Fruit fly (Drosophila melanogaster): Measurements from ENCODE around the gene CG42637.

The CG42637 gene

DNA sequence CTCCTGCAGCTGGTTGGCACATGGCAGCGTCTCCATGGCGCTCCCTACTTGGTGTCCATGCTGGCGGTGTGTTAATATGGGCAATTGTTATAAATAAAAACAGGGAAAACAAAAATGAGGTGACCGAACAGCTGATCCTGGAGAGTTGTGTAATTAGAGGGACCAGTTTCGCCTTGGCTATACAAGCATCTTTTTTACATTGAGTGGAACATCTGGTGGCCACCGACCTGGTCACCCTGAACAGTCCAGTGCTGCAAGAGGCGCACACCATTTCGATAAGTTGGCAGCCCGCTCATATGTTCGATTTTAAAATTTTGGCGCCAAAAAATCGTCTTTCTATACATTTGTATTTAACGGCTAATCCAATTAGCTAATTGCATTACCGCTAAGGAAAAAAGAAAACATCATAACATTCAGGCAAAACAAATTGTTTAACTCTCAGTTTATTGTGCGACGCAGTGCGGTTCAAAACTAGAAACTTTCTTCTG, 106.1 kb downstream of the CG42637 start, which contains the start of the genes CG8765 and Gbeta76C (continued):
- TF ChIP-seq abd-A (tag; optimal IDR thresholded peaks at IDR 0.05), result no peak
- no peak for TF ChIP-seq grau (tag; optimal IDR thresholded peaks at IDR 0.05)
- TF ChIP-seq E2f2 (GFP tag; IDR thresholded peaks at IDR 0.05), result peak; percentile 99
- no peak; the same call in 1 of the 2 replicates for TF ChIP-seq tna (GFP tag; IDR thresholded peaks at IDR 0.05; ENCODE audit: partially characterized antibody)
- TF ChIP-seq CG31224 (GFP tag; IDR thresholded peaks at IDR 0.05), result no peak
- TF ChIP-seq ind (GFP tag; optimal IDR thresholded peaks at IDR 0.05), result peak; percentile 30
- no peak for TF ChIP-seq CG11696 (GFP tag; IDR thresholded peaks at IDR 0.05)
- TF ChIP-seq Poxn (GFP tag; IDR thresholded peaks at IDR 0.05), result no peak
- TF ChIP-seq CG10565 (GFP tag; optimal IDR thresholded peaks at IDR 0.05), result no peak

DNA sequence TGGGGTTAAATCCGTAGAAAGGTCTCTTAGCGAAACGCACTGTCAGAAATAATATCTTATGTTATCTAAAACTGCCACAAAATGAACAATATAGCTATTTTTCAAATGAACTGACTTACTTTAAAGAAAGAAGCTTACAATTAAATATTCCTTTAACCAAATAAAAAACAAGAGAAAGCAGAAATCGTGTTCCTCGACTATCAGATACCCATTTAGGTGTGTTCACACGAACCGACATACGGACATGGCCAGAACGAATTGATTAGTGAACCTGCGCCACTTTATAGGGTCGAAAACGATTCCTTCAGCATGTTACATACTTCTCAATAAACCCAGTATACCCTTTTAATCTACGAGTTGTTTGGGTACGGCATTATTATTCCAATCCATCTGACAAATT, 109.8 kb downstream of the CG42637 start:
- TF ChIP-seq Nf-YB (GFP tag; optimal IDR thresholded peaks at IDR 0.05) (no peak), salm (tag; optimal IDR thresholded peaks at IDR 0.05) (no peak), CG16813 (GFP tag; IDR thresholded peaks at IDR 0.05; ENCODE audit: partially characterized antibody) (peak; percentile 53; the same call in 1 of the 3 replicates), tx (GFP tag; optimal IDR thresholded peaks at IDR 0.05) (no peak), CG8359 (GFP tag; optimal IDR thresholded peaks at IDR 0.05; ENCODE audit: borderline replicate concordance) (no peak), CG14965 (GFP tag; optimal IDR thresholded peaks at IDR 0.05; ENCODE audit: borderline replicate concordance) (no peak), repo (GFP tag; optimal IDR thresholded peaks at IDR 0.05) (no peak), CG3995 (GFP tag; optimal IDR thresholded peaks at IDR 0.05) (no peak), Six4 (GFP tag; optimal IDR thresholded peaks at IDR 0.05) (no peak), nerfin-2 (GFP tag; IDR thresholded peaks at IDR 0.05; ENCODE audit: partially characterized antibody) (peak; percentile 55; the same call in 1 of the 2 replicates), org-1 (GFP tag; optimal IDR thresholded peaks at IDR 0.05) (no peak), jigr1 (GFP tag; IDR thresholded peaks at IDR 0.05) (no peak), CG5245 (GFP tag; optimal IDR thresholded peaks at IDR 0.05) (no peak), CG18262 (tag; optimal IDR thresholded peaks at IDR 0.05) (no peak), CG6765 (GFP tag; optimal IDR thresholded peaks at IDR 0.05) (no peak), Dip3 (GFP tag; optimal IDR thresholded peaks at IDR 0.05) (no peak), HLH4C (GFP tag; IDR thresholded peaks at IDR 0.05; ENCODE audit: partially characterized antibody) (peak; percentile 30; the same call in 2 of the 3 replicates), CG7963 (GFP tag; IDR thresholded peaks at IDR 0.05; ENCODE audit: partially characterized antibody) (peak; percentile 16; the same call in 1 of the 3 replicates), kah (GFP tag; optimal IDR thresholded peaks at IDR 0.05) (no peak), vnd (GFP tag; IDR thresholded peaks at IDR 0.05; ENCODE audit: partially characterized antibody) (peak; percentile 38; the same call in 1 of the 3 replicates), CG30431 (GFP tag; optimal IDR thresholded peaks at IDR 0.05) (no peak), ssp (GFP tag; IDR thresholded peaks at IDR 0.05) (no peak), Ets65A (GFP tag) (no peak), tna (GFP tag; IDR thresholded peaks at IDR 0.05; ENCODE audit: partially characterized antibody) (peak; percentile 18; the same call in 1 of the 2 replicates), inv (GFP tag; IDR thresholded peaks at IDR 0.05; ENCODE audit: partially characterized antibody) (0 out of 2 replicates have a peak, but pooled peaks have one; percentile 12), CG10209 (GFP tag; optimal IDR thresholded peaks at IDR 0.05) (no peak), da (GFP tag; optimal IDR thresholded peaks at IDR 0.05) (no peak), schlank (tag; optimal IDR thresholded peaks at IDR 0.05) (no peak)

- TF ChIP-seq bbx (GFP tag; IDR thresholded peaks at IDR 0.05; ENCODE audit: partially characterized antibody) (peak; percentile 46), Adf1 (GFP tag; IDR thresholded peaks at IDR 0.05) (peak; percentile 70), cg (GFP tag; optimal IDR thresholded peaks at IDR 0.05) (peak; percentile 37), ftz-f1 (GFP tag; optimal IDR thresholded peaks at IDR 0.05) (peak; percentile 31), CG17361 (GFP tag; IDR thresholded peaks at IDR 0.05) (no peak), HmgD (GFP tag; optimal IDR thresholded peaks at IDR 0.05) (no peak), HLH54F (GFP tag; optimal IDR thresholded peaks at IDR 0.05) (peak; percentile 8), hbn (GFP tag; IDR thresholded peaks at IDR 0.05; ENCODE audit: partially characterized antibody) (0 out of 2 replicates have a peak, but pooled peaks have one; percentile 21), vvl (GFP tag; IDR thresholded peaks at IDR 0.05) (0 out of 2 replicates have a peak, but pooled peaks have one; percentile 12), Nf-YA (GFP tag; IDR thresholded peaks at IDR 0.05) (peak; percentile 96), Bgb (GFP tag; IDR thresholded peaks at IDR 0.05; ENCODE audit: partially characterized antibody) (peak; percentile 39), sr (GFP tag; IDR thresholded peaks at IDR 0.05) (peak; percentile 84), sens (GFP tag) (no peak), Med (GFP tag) (peak; percentile 4)
These were observed 110.5 kb downstream of the CG42637 start for dm6 chr3L:19682902-19683301.
